Worm (Caenorhabditis elegans) whole organism, early embryonic: ENCODE data around the gene Y52E8A.1.

Source experiments
- ama-1 ChIP-seq: fragments of 150-350 bp; optimal IDR thresholded peaks from 2 replicates; lab custom pipeline; 2014
- ceh-13 ChIP-seq: fragments of 200-800 bp; sonication (Bioruptor generic); optimal IDR thresholded peaks from 2 replicates; lab custom pipeline; 2018; ENCODE audit warnings: mild to moderate bottlenecking, missing genetic modification characterization, missing compliant biosample characterization
- flt-1 ChIP-seq: fragments of 200-800 bp; sonication (Bioruptor generic); IDR thresholded peaks from 2 replicates; pipeline ENCODE4 v1.3.6; 2022; ENCODE audit warnings: missing genetic modification characterization, missing compliant biosample characterization
- hmbx-1 ChIP-seq: sonication (generic microtip); optimal IDR thresholded peaks from 2 replicates; lab custom pipeline; 2016; ENCODE audit warnings: mild to moderate bottlenecking, missing genetic modification characterization, missing compliant biosample characterization
- hmg-4 ChIP-seq: fragments of 200-800 bp; sonication (Bioruptor generic); optimal IDR thresholded peaks from 2 replicates; lab custom pipeline; 2018; ENCODE audit warnings: mild to moderate bottlenecking, missing genetic modification characterization, missing compliant biosample characterization
- hnd-1 ChIP-seq: sonication (generic microtip); optimal IDR thresholded peaks from 2 replicates; lab custom pipeline; 2016; ENCODE audit warnings: missing genetic modification characterization, missing compliant biosample characterization

DNA sequence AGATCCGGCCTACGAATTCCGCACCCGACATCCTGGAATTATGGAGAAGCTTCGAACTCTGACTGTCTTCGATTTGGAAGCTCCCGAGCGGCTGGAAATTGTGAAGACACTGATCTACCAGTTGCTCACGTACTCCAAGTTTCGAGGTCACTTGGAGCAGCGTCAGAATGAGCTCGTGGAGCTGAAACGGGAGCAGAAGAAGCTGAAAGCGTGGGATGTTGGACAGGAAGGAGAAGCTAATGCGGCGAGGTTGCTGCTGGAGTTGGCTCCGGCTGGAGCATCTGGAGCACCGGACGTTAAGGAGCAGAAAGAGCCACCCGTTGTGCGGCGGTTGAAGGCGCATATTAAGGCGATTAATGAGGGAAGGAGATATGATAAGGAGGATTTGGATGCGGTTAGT is 22.5 kb downstream of the Y52E8A.1 start:
- TF ChIP-seq flt-1 (GFP tag; lab: Robert Waterston, UW) = no peak
- no peak for TF ChIP-seq hmg-4
- TF ChIP-seq hnd-1 = no peak
- no peak for TF ChIP-seq hmbx-1 (tag; lab: Kevin White, UChicago)
- no peak for TF ChIP-seq ama-1
- TF ChIP-seq ceh-13 (GFP tag; lab: Kevin White, UChicago) = no peak
